Worm (Caenorhabditis elegans): ENCODE data around the gene T28A8.5.

DNA sequence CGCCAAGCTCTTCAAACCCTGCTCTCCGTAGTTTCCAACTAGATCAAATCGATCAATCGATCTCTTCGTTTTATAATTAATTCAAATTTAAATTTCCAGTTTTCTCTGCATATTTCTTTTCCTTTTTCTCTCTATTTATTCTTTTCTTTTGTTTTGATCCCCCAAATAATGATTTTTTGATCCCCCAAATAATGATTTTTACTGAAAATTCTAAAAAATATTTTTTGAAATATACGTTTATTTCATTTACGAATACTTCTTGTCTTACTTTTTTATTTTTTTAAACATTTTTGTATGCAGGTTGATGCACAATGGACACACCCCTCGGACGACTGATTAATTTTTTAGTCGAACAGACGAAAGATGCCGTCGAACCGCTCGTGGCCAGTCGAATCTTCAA is 1.9 kb downstream of the T28A8.5 start, which contains the start of gene T28A8.4:
- TF ChIP-seq ama-1 (optimal IDR thresholded peaks at IDR 0.05) (no peak), ceh-9 (tag; optimal IDR thresholded peaks at IDR 0.05) (no peak), T23F11.4 (GFP tag; optimal IDR thresholded peaks at IDR 0.05) (no peak), unc-86 (tag; optimal IDR thresholded peaks at IDR 0.05) (no peak), hlh-15 (tag; optimal IDR thresholded peaks at IDR 0.05) (no peak), ets-4 (tag; optimal IDR thresholded peaks at IDR 0.05) (no peak), fax-1 (tag; optimal IDR thresholded peaks at IDR 0.05) (no peak), sdc-2 (tag; optimal IDR thresholded peaks at IDR 0.05) (no peak)
